Worm (Caenorhabditis elegans): Measurements from ENCODE around the gene Y54G2A.37.

Gene Y54G2A.37

ce11 chrIV:2773382-2773979 is 47.0 kb upstream of the Y54G2A.37 start (continued):
- TF ChIP-seq alr-1 (tag; optimal IDR thresholded peaks at IDR 0.05; ENCODE audit: borderline replicate concordance) = no peak

- TF ChIP-seq ets-5 (GFP tag; IDR thresholded peaks at IDR 0.05) (no peak), mef-2 (tag; optimal IDR thresholded peaks at IDR 0.05) (no peak), ceh-90 (tag; optimal IDR thresholded peaks at IDR 0.05) (no peak), nhr-20 (tag; optimal IDR thresholded peaks at IDR 0.05) (peak; percentile 93), hlh-17 (GFP tag; optimal IDR thresholded peaks at IDR 0.05; ENCODE audit: borderline replicate concordance) (no peak), grh-1 (GFP tag; IDR thresholded peaks at IDR 0.05) (peak; percentile 95), lsy-2 (tag; optimal IDR thresholded peaks at IDR 0.05) (peak; percentile 79 to 84), pax-3 (tag; optimal IDR thresholded peaks at IDR 0.05) (peak; percentile 51), nhr-90 (tag; optimal IDR thresholded peaks at IDR 0.05; ENCODE audit: poor library complexity) (peak; percentile 86), tbx-2 (tag; optimal IDR thresholded peaks at IDR 0.05) (peak; percentile 88), sox-4 (tag; optimal IDR thresholded peaks at IDR 0.05) (no peak), nhr-84 (tag; optimal IDR thresholded peaks at IDR 0.05) (no peak), isw-1 (GFP tag; IDR thresholded peaks at IDR 0.05) (peak; percentile 55), jun-1 (tag; optimal IDR thresholded peaks at IDR 0.05) (peak; percentile 76), fkh-10 (GFP tag; optimal IDR thresholded peaks at IDR 0.05) (no peak), elt-2 (tag; optimal IDR thresholded peaks at IDR 0.05) (peak; percentile 16), elt-3 (tag; optimal IDR thresholded peaks at IDR 0.05) (peak in 2 of 6 experiments; percentile 55 to 56), ces-1 (GFP tag; optimal IDR thresholded peaks at IDR 0.05) (no peak), ztf-4 (tag; optimal IDR thresholded peaks at IDR 0.05) (peak; percentile 70), F16B12.6 (tag; optimal IDR thresholded peaks at IDR 0.05) (no peak), lin-35 (GFP tag; optimal IDR thresholded peaks at IDR 0.05) (peak; percentile 75 to 88), vab-15 (tag; optimal IDR thresholded peaks at IDR 0.05) (no peak), pag-3 (tag; optimal IDR thresholded peaks at IDR 0.05; ENCODE audit: borderline replicate concordance, insufficient read depth) (peak; percentile 96), ceh-88 (GFP tag; IDR thresholded peaks at IDR 0.05) (peak; percentile 63; the same call in 1 of the 2 replicates), ceh-82 (tag; optimal IDR thresholded peaks at IDR 0.05) (peak; percentile 12 to 75 (median 55)), ceh-8 (GFP tag; optimal IDR thresholded peaks at IDR 0.05) (peak; percentile 48), rnt-1 (tag; optimal IDR thresholded peaks at IDR 0.05) (peak; percentile 90), unc-98 (GFP tag; IDR thresholded peaks at IDR 0.05) (no peak), nhr-71 (tag; optimal IDR thresholded peaks at IDR 0.05) (peak; percentile 95), egl-27 (tag; optimal IDR thresholded peaks at IDR 0.05) (no peak), nhr-47 (tag; optimal IDR thresholded peaks at IDR 0.05) (peak; percentile 81), lin-14 (GFP tag; optimal IDR thresholded peaks at IDR 0.05) (peak; percentile 94), xbp-1 (tag; optimal IDR thresholded peaks at IDR 0.05) (peak; percentile 63), zip-4 (GFP tag; optimal IDR thresholded peaks at IDR 0.05) (no peak), nhr-77 (tag; optimal IDR thresholded peaks at IDR 0.05) (peak; percentile 58), unc-62 (GFP tag; optimal IDR thresholded peaks at IDR 0.05) (no peak), nhr-11 (tag; optimal IDR thresholded peaks at IDR 0.05) (peak; percentile 35), mab-9 (GFP tag; IDR thresholded peaks at IDR 0.05) (0 out of 2 replicates have a peak, but pooled peaks have one; percentile 30), ztf-11 (tag; optimal IDR thresholded peaks at IDR 0.05) (no peak), lin-13 (GFP tag; optimal IDR thresholded peaks at IDR 0.05) (peak; percentile 79), C34B4.2 (tag; optimal IDR thresholded peaks at IDR 0.05) (no peak), mdl-1 (tag; optimal IDR thresholded peaks at IDR 0.05) (peak in 1 of 2 experiments; percentile 86), efl-1 (optimal IDR thresholded peaks at IDR 0.05) (peak; percentile 69 to 71), efl-1 (GFP tag; optimal IDR thresholded peaks at IDR 0.05 in 1 of 2) (peak; percentile 62 to 96), efl-3 (GFP tag; optimal IDR thresholded peaks at IDR 0.05) (no peak), lin-39 (tag; optimal IDR thresholded peaks at IDR 0.05) (no peak), C04F5.9 (tag; optimal IDR thresholded peaks at IDR 0.05) (peak; percentile 43), ama-1 (optimal IDR thresholded peaks at IDR 0.05) (peak; percentile 89)
Observed at ce11 chrIV:2774500-2774899, 46.0 kb upstream of the Y54G2A.37 start.

All from whole organism, L1 larva.